Fruit fly (Drosophila melanogaster): ENCODE measurements around the gene Vps33B.

dm6 chr3R:25489685-25490084, 16.4 kb downstream of the Vps33B start:
- TF ChIP-seq Sin3A (optimal IDR thresholded peaks at IDR 0.05) (no peak), psq (optimal IDR thresholded peaks at IDR 0.05) (no peak), h (optimal IDR thresholded peaks at IDR 0.05) (no peak)

Data from Kc167 (cell line).